Worm (Caenorhabditis elegans) whole organism, L1 larva: ENCODE measurements around the gene pals-25.

Source experiments
- C16A3.4 ChIP-seq: fragments of 150-350 bp; optimal IDR thresholded peaks from 2 replicates; lab custom pipeline; 2014; ENCODE audit warnings: missing biosample characterization, missing genetic modification characterization
- C34B4.2 ChIP-seq: sonication (generic microtip); optimal IDR thresholded peaks from 2 replicates; lab custom pipeline; 2017; ENCODE audit warnings: mild to moderate bottlenecking, missing genetic modification characterization, missing compliant biosample characterization
- F16B12.6 ChIP-seq: fragments of 150-350 bp; optimal IDR thresholded peaks from 2 replicates; lab custom pipeline; 2014; ENCODE audit warnings: missing biosample characterization, missing genetic modification characterization
- Y116A8C.19 ChIP-seq: sonication (generic microtip); optimal IDR thresholded peaks from 2 replicates; lab custom pipeline; 2016; ENCODE audit warnings: missing compliant biosample characterization, missing genetic modification characterization, borderline replicate concordance
- ceh-88 ChIP-seq: fragments of 200-800 bp; sonication (Bioruptor generic); IDR thresholded peaks from 2 replicates; pipeline ENCODE4 v1.3.6; 2022; ENCODE audit warnings: missing genetic modification characterization, missing compliant biosample characterization
- ceh-90 ChIP-seq: sonication (generic microtip); optimal IDR thresholded peaks from 2 replicates; lab custom pipeline; 2016; ENCODE audit warnings: missing genetic modification characterization, missing compliant biosample characterization
- ces-1 ChIP-seq: fragments of 150-350 bp; optimal IDR thresholded peaks from 2 replicates; lab custom pipeline; 2014; ENCODE audit warnings: missing biosample characterization, missing genetic modification reagents, missing genetic modification characterization
- dpl-1 ChIP-seq, 3 experiments: fragments of 150-350 bp in 2 of 3; sonication (generic microtip) in 1 of 3; optimal IDR thresholded peaks; 2 replicates each; lab custom pipeline; 2014 to 2017; ENCODE audit warnings: missing biosample characterization in 3 of 3, missing genetic modification characterization in 3 of 3, missing genetic modification reagents in 3 of 3
- dsc-1 ChIP-seq: sonication (generic microtip); optimal IDR thresholded peaks from 2 replicates; lab custom pipeline; 2016; ENCODE audit warnings: mild to moderate bottlenecking, missing genetic modification characterization, missing compliant biosample characterization
- efl-1 ChIP-seq, 4 experiments: fragments of 150-350 bp; optimal IDR thresholded peaks in 3 of 4; peaks in 1 of 4; 1 replicate in 1 of 4; 2 replicates in 3 of 4; lab custom pipeline; 2014; ENCODE audit warnings: missing biosample characterization in 2 of 4, missing genetic modification characterization in 2 of 4, missing genetic modification reagents in 2 of 4
- efl-3 ChIP-seq: fragments of 200-800 bp; sonication (Bioruptor generic); optimal IDR thresholded peaks from 2 replicates; lab custom pipeline; 2018; ENCODE audit warnings: mild to moderate bottlenecking, missing genetic modification characterization, missing compliant biosample characterization
- egl-13 ChIP-seq: sonication (generic microtip); optimal IDR thresholded peaks from 2 replicates; lab custom pipeline; 2016; ENCODE audit warnings: missing genotype, missing genetic modification reagents, missing genetic modification characterization, missing compliant biosample characterization
- elt-2 ChIP-seq: sonication (generic microtip); optimal IDR thresholded peaks from 2 replicates; lab custom pipeline; 2016; ENCODE audit warnings: missing genetic modification characterization, mild to moderate bottlenecking, inconsistent platforms, missing compliant biosample characterization, missing genetic modification reagents
- fkh-4 ChIP-seq: sonication (generic microtip); optimal IDR thresholded peaks from 2 replicates; lab custom pipeline; 2016; ENCODE audit warnings: missing compliant biosample characterization, missing genetic modification characterization, borderline replicate concordance
- fkh-8 ChIP-seq: sonication (generic microtip); optimal IDR thresholded peaks from 2 replicates; lab custom pipeline; 2016; ENCODE audit warnings: mild to moderate bottlenecking, missing genetic modification characterization, missing compliant biosample characterization
- fos-1 ChIP-seq: fragments of 150-350 bp; optimal IDR thresholded peaks from 2 replicates; lab custom pipeline; 2014; ENCODE audit warnings: missing biosample characterization, missing genetic modification characterization
- grh-1 ChIP-seq: fragments of 200-800 bp; sonication (Bioruptor generic); IDR thresholded peaks from 2 replicates; pipeline ENCODE4 v1.3.6; 2022; ENCODE audit warnings: missing genetic modification reagents, missing genetic modification characterization, missing compliant biosample characterization
- hlh-17 ChIP-seq: fragments of 200-800 bp; sonication (Bioruptor generic); optimal IDR thresholded peaks from 2 replicates; lab custom pipeline; 2018; ENCODE audit warnings: missing genetic modification characterization, mild to moderate bottlenecking, missing compliant biosample characterization, moderate library complexity, borderline replicate concordance
- irx-1 ChIP-seq: sonication (generic microtip); optimal IDR thresholded peaks from 2 replicates; lab custom pipeline; 2016; ENCODE audit warnings: missing genetic modification characterization, missing compliant biosample characterization
- isw-1 ChIP-seq: fragments of 200-800 bp; sonication (Bioruptor generic); IDR thresholded peaks from 2 replicates; pipeline ENCODE4 v1.3.6; 2022; ENCODE audit warnings: missing genetic modification characterization, missing compliant biosample characterization
- jun-1 ChIP-seq: fragments of 150-350 bp; optimal IDR thresholded peaks from 2 replicates; lab custom pipeline; 2014; ENCODE audit warnings: missing biosample characterization, missing genetic modification reagents, missing genetic modification characterization
- lin-13 ChIP-seq: fragments of 150-350 bp; optimal IDR thresholded peaks from 2 replicates; lab custom pipeline; 2014; ENCODE audit warnings: missing biosample characterization, missing genetic modification reagents, missing genetic modification characterization
- lin-15B ChIP-seq: fragments of 150-350 bp; sonication (generic microtip); optimal IDR thresholded peaks from 3 replicates; lab custom pipeline; 2014; ENCODE audit warnings: missing biosample characterization, missing genetic modification characterization
- lin-35 ChIP-seq, 2 experiments: fragments of 150-350 bp; optimal IDR thresholded peaks; 2 replicates each; lab custom pipeline; 2014; ENCODE audit warnings: missing biosample characterization in 2 of 2, missing genetic modification characterization in 2 of 2, missing genetic modification reagents in 2 of 2
- lir-3 ChIP-seq: sonication (generic microtip); optimal IDR thresholded peaks from 2 replicates; lab custom pipeline; 2016; ENCODE audit warnings: mild to moderate bottlenecking, missing genetic modification characterization, moderate library complexity, missing compliant biosample characterization; ENCODE audit not compliant: poor library complexity
- mdl-1 ChIP-seq, 2 experiments: fragments of 150-350 bp; optimal IDR thresholded peaks; 2 replicates each; lab custom pipeline; 2014 to 2017; ENCODE audit warnings: missing biosample characterization in 2 of 2, missing genetic modification characterization in 2 of 2, inconsistent platforms in 1 of 2
- mef-2 ChIP-seq: fragments of 150-350 bp; optimal IDR thresholded peaks from 2 replicates; lab custom pipeline; 2014; ENCODE audit warnings: missing biosample characterization, missing genetic modification characterization
- mep-1 ChIP-seq: fragments of 150-350 bp; optimal IDR thresholded peaks from 2 replicates; lab custom pipeline; 2014; ENCODE audit warnings: missing biosample characterization, missing genetic modification characterization
- nhr-11 ChIP-seq: fragments of 150-350 bp; optimal IDR thresholded peaks from 2 replicates; lab custom pipeline; 2014; ENCODE audit warnings: missing biosample characterization, missing genetic modification characterization
- nhr-12 ChIP-seq: sonication (generic microtip); optimal IDR thresholded peaks from 2 replicates; lab custom pipeline; 2017; ENCODE audit warnings: missing biosample characterization, missing genetic modification characterization
- nhr-19 ChIP-seq: fragments of 200-800 bp; sonication (Bioruptor generic); conservative IDR thresholded peaks from 2 replicates; pipeline ENCODE4 v1.3.6; 2022; ENCODE audit warnings: missing genetic modification characterization, missing compliant biosample characterization
- nhr-20 ChIP-seq: sonication (generic microtip); optimal IDR thresholded peaks from 2 replicates; lab custom pipeline; 2016; ENCODE audit warnings: mild to moderate bottlenecking, missing genetic modification characterization, missing compliant biosample characterization
- nhr-76 ChIP-seq: sonication (generic microtip); optimal IDR thresholded peaks from 2 replicates; lab custom pipeline; 2017; ENCODE audit warnings: missing biosample characterization, missing genetic modification characterization
- nhr-84 ChIP-seq: sonication (generic microtip); optimal IDR thresholded peaks from 2 replicates; lab custom pipeline; 2017; ENCODE audit warnings: missing biosample characterization, missing genetic modification characterization
- nhr-85 ChIP-seq: sonication (generic microtip); peaks from one replicate; lab custom pipeline; 2016; ENCODE audit warnings: missing genetic modification characterization, inconsistent platforms, missing compliant biosample characterization
- pax-3 ChIP-seq: fragments of 200-800 bp; sonication (Bioruptor generic); optimal IDR thresholded peaks from 2 replicates; lab custom pipeline; 2018; ENCODE audit warnings: mild to moderate bottlenecking, missing genetic modification characterization, moderate library complexity, missing compliant biosample characterization
- rnt-1 ChIP-seq: sonication (generic microtip); optimal IDR thresholded peaks from 2 replicates; lab custom pipeline; 2016; ENCODE audit warnings: mild to moderate bottlenecking, missing genetic modification characterization, moderate library complexity, missing compliant biosample characterization
- skn-1 ChIP-seq: fragments of 150-350 bp; optimal IDR thresholded peaks from 2 replicates; lab custom pipeline; 2014; ENCODE audit warnings: missing biosample characterization, missing genetic modification characterization
- tbx-2 ChIP-seq: sonication (generic microtip); optimal IDR thresholded peaks from 2 replicates; lab custom pipeline; 2016; ENCODE audit warnings: missing genetic modification characterization, missing compliant biosample characterization
- tlp-1 ChIP-seq: fragments of 150-350 bp; optimal IDR thresholded peaks from 2 replicates; lab custom pipeline; 2014; ENCODE audit warnings: missing biosample characterization, missing genetic modification characterization
- unc-98 ChIP-seq: fragments of 200-800 bp; sonication (Bioruptor generic); IDR thresholded peaks from 2 replicates; pipeline ENCODE4 v1.3.6; 2022; ENCODE audit warnings: missing genetic modification characterization, missing compliant biosample characterization
- vab-15 ChIP-seq: sonication (generic microtip); optimal IDR thresholded peaks from 2 replicates; lab custom pipeline; 2017; ENCODE audit warnings: missing genotype, mild to moderate bottlenecking, missing genetic modification characterization, missing compliant biosample characterization
- xbp-1 ChIP-seq: sonication (generic microtip); optimal IDR thresholded peaks from 2 replicates; lab custom pipeline; 2016; ENCODE audit warnings: missing genetic modification characterization, missing compliant biosample characterization
- zag-1 ChIP-seq: fragments of 150-350 bp; optimal IDR thresholded peaks from 2 replicates; lab custom pipeline; 2014; ENCODE audit warnings: missing biosample characterization, missing genetic modification characterization

Gene pals-25

DNA sequence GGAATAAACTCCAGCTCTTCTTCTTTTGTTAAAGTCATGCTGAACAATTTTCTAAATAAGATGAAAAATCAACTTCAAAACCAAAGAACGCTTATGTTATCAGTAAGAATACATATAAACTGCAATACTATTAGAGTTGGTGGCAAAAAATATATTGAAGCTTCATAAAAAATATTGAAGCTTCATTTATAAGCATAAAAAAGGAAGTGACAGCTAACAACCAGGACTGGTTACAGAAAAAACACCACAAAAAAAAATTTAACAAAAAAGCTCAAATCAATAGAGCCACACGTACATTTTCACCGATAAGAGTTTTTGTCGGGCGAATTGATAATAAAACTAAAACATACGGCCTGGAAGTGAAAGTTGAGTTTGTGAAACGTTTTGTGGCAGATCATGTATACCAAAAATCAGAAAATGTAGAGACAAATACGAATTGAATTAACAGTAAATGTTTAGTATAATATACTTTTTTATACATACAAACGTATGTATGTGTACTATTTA is 13.3 kb downstream of the pals-25 start, which contains the start of gene sqst-5:
Gene sqst-5 (minus strand): TSS at position 51 of the 507 bp plus-strand sequence.
- no peak for TF ChIP-seq lin-13
- TF ChIP-seq mef-2, result no peak
- no peak for TF ChIP-seq nhr-12 (tag; lab: Kevin White, UChicago)
- TF ChIP-seq tbx-2 (tag; lab: Kevin White, UChicago), result no peak
- peak; percentile 36 for TF ChIP-seq elt-2 (tag; lab: Kevin White, UChicago)
- no peak for TF ChIP-seq fkh-8 (tag; lab: Kevin White, UChicago)
- no peak for TF ChIP-seq zag-1 (tag; lab: Kevin White, UChicago)

- TF ChIP-seq nhr-76 (tag; lab: Kevin White, UChicago) (no peak), efl-1 (optimal IDR thresholded peaks at IDR 0.05; lab: Kevin White, UChicago) (no peak), efl-1 (GFP tag; optimal IDR thresholded peaks at IDR 0.05 in 1 of 2; lab: Kevin White, UChicago) (peak in 1 of 2 experiments; percentile 69), pax-3 (tag; lab: Kevin White, UChicago) (no peak)
- TF ChIP-seq, all 84 proteins: peak for 1
Measured at ce11 chrIII:149132-149531, 14.8 kb downstream of the pals-25 start.

DNA sequence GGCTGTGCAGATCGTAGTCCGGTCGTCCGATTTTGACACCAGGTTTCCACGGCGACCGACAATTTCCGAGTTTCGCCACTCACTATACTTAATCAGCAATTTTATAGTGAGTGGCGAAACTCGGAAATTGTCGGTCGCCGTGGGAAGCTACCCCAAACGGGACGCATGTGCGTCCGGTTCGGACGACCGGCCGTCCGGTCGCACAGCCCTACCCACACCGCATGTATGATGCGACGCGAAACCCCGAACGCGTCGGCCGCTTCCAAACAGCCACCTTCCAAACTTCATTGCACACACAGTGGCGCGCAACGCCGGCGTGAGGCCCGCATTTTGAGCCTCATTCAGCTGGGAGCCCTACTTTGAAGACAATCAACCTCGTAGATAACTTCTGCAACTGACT is 16.8 kb downstream of the pals-25 start:
- TF ChIP-seq ceh-88 (GFP tag; lab: Robert Waterston, UW), result no peak
- TF ChIP-seq C34B4.2, result no peak
- TF ChIP-seq zag-1 (tag; lab: Kevin White, UChicago), result no peak
- TF ChIP-seq nhr-85, result no peak
- TF ChIP-seq nhr-20 (tag; lab: Kevin White, UChicago), result no peak
- no peak for TF ChIP-seq egl-13 (tag; lab: Kevin White, UChicago)
- TF ChIP-seq nhr-19 (GFP tag; lab: Robert Waterston, UW), result no peak
- no peak for TF ChIP-seq F16B12.6 (tag; lab: Kevin White, UChicago)
- TF ChIP-seq irx-1 (tag; lab: Kevin White, UChicago), result no peak
- TF ChIP-seq Y116A8C.19 (tag; lab: Kevin White, UChicago), result no peak
- TF ChIP-seq efl-1 (optimal IDR thresholded peaks at IDR 0.05; lab: Kevin White, UChicago), result no peak
- TF ChIP-seq efl-1 (GFP tag; optimal IDR thresholded peaks at IDR 0.05 in 1 of 2; lab: Kevin White, UChicago), result no peak
- no peak for TF ChIP-seq dsc-1 (tag; lab: Kevin White, UChicago)
- TF ChIP-seq isw-1 (GFP tag; lab: Robert Waterston, UW), result no peak
- TF ChIP-seq C16A3.4 (tag; lab: Kevin White, UChicago), result no peak
- TF ChIP-seq, all 84 proteins: peak for 0

- TF ChIP-seq pax-3 (tag; lab: Kevin White, UChicago), result peak; percentile 34
- TF ChIP-seq Y116A8C.19 (tag; lab: Kevin White, UChicago), result no peak
- TF ChIP-seq fkh-8 (tag; lab: Kevin White, UChicago), result no peak
- TF ChIP-seq lin-35 (GFP tag; optimal IDR thresholded peaks at IDR 0.05; lab: Kevin White, UChicago), result peak in 1 of 2 experiments; percentile 62
- TF ChIP-seq nhr-85, result peak; percentile 52
- TF ChIP-seq jun-1 (tag; lab: Kevin White, UChicago), result peak; percentile 93
- TF ChIP-seq efl-3 (GFP tag; lab: Kevin White, UChicago), result no peak
- no peak for TF ChIP-seq zag-1 (tag; lab: Kevin White, UChicago)
- no peak for TF ChIP-seq hlh-17 (GFP tag; lab: Kevin White, UChicago)
- TF ChIP-seq lin-15B, result no peak
- no peak for TF ChIP-seq mdl-1 (tag; optimal IDR thresholded peaks at IDR 0.05; lab: Kevin White, UChicago)
- no peak for TF ChIP-seq xbp-1 (tag; lab: Kevin White, UChicago)
- peak; percentile 12; the same call in 1 of the 2 replicates for TF ChIP-seq nhr-19 (GFP tag; lab: Robert Waterston, UW)
- TF ChIP-seq rnt-1 (tag; lab: Kevin White, UChicago), result no peak
- TF ChIP-seq skn-1 (tag; lab: Kevin White, UChicago), result no peak
- TF ChIP-seq lir-3, result no peak
- TF ChIP-seq elt-2 (tag; lab: Kevin White, UChicago), result peak; percentile 100
- no peak for TF ChIP-seq unc-98 (GFP tag; lab: Robert Waterston, UW)
- no peak for TF ChIP-seq vab-15 (tag; lab: Kevin White, UChicago)
- no peak for TF ChIP-seq mep-1
- TF ChIP-seq nhr-84 (tag; lab: Kevin White, UChicago), result no peak
- no peak for TF ChIP-seq irx-1 (tag; lab: Kevin White, UChicago)
- no peak for TF ChIP-seq ceh-88 (GFP tag; lab: Robert Waterston, UW)
- TF ChIP-seq grh-1 (GFP tag; lab: Robert Waterston, UW), result no peak
- TF ChIP-seq nhr-11, result no peak
- no peak for TF ChIP-seq ceh-90 (tag; lab: Kevin White, UChicago)
- TF ChIP-seq fkh-4 (tag; lab: Kevin White, UChicago), result no peak
- TF ChIP-seq fos-1 (tag; lab: Kevin White, UChicago), result no peak
- no peak for TF ChIP-seq ces-1 (GFP tag; lab: Kevin White, UChicago)
- TF ChIP-seq tlp-1 (tag; lab: Kevin White, UChicago), result peak; percentile 92
- no peak for TF ChIP-seq dpl-1 (GFP tag; optimal IDR thresholded peaks at IDR 0.05; lab: Kevin White, UChicago)
- TF ChIP-seq tbx-2 (tag; lab: Kevin White, UChicago), result no peak
Measured at ce11 chrIII:154168-154567, 19.9 kb downstream of the pals-25 start.
